Worm (Caenorhabditis elegans) whole organism, L4/young adult: ENCODE data around the gene K09C4.10.

Experiments used
- W03F9.2 ChIP-seq: fragments of 150-350 bp; optimal IDR thresholded peaks from 2 replicates; lab custom pipeline; 2014; ENCODE audit warnings: missing biosample characterization, missing genetic modification characterization
- dao-5 ChIP-seq: sonication (generic microtip); optimal IDR thresholded peaks from 2 replicates; lab custom pipeline; 2016; ENCODE audit warnings: missing genotype, missing genetic modification characterization, moderate library complexity, missing compliant biosample characterization
- him-1 ChIP-seq: sonication (generic microtip); optimal IDR thresholded peaks from 2 replicates; lab custom pipeline; 2016; ENCODE audit warnings: missing genotype, missing genetic modification reagents, missing genetic modification characterization, missing compliant biosample characterization

DNA sequence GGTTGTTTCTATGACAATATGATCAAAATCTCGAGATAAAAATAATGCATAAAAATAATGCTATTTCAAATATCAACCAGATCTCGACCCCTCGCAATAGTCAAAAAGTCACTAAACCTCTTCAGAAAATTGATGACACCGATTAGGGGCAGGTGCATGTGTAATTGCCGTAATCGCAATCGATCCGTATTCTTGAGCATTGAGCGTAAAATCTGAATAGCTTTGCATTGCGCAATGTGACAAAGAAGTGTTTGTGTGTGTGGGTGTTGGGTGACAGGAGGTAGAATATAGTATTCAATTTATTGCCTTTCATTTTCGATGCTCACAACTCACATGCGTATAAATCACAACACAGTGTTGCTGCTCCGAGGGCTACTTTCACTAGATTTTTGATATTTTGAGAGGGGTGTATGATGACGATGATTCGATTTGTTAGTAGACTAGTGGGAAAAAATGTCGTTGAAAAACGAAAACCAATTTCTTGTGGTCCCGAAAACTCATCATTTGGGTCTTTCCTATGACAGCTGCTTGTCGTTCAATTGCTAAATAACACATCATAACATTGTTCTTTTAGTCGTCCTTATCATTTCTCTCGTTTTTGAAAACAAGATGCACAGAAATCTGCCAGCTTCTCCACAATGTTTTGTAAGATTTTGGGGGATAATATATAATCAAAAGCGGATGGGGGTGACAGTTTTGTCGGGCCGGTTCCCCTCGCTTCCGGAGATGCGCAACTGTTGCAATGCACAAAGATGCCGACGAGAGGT, 36.0 kb upstream of the K09C4.10 start:
- TF ChIP-seq dao-5 (tag; lab: Kevin White, UChicago) (no peak), him-1 (tag; lab: Kevin White, UChicago) (no peak), W03F9.2 (tag; lab: Kevin White, UChicago) (no peak)
